Fruit fly (Drosophila melanogaster): Measurements from ENCODE around the gene Trmt61.

The Trmt61 gene

DNA sequence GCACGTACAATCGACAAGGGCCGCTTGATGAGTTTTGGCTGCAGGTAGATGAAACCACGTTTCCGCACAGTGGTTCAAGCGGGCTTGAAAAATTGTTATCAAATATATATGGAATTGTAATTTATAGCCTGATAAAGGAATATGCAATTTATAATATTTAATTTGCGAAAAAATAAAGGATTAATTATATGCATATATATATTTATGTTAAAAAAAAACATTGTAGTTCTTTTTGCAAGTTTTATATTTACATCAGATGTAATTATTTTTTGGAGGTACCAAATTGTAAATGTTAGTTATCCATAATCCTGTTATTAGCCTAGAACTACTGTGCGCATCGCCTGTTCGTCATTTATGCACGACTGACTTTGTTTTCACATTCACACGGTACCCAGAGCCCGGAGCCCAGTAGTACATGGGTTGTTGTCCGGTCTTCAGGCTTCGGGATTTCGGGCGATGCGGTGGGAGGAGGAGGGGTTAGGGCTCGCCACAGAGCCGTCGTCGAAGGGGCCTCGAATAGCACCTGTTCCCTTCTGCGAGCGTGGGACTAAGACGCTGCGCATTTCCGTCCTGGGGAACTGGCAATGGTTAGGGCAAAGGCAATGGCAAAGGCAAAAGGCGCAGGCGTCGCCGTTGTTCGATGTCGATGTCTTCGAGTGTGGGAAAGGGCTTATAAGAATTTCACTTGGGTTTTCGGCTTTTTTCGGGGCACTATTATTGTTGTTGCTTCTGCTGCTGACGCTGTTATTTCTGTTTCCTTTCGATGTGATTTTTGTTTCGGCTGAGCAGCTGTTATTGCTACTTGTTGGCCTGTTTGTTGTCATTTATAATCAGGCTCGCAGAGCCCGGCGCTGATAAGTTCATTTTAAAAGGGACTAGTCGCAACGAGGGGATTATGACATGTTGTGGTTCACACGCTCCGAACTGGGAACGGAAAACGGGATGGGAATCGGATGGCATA is 41.2 kb upstream of the Trmt61 start (continued):
- TF ChIP-seq Nf-YB (GFP tag; optimal IDR thresholded peaks at IDR 0.05) (peak; percentile 78), CG14441 (GFP tag; IDR thresholded peaks at IDR 0.05) (peak; percentile 52), CG7987 (GFP tag; optimal IDR thresholded peaks at IDR 0.05) (no peak), dmrt99B (tag; optimal IDR thresholded peaks at IDR 0.05) (peak; percentile 89), CG1792 (GFP tag; optimal IDR thresholded peaks at IDR 0.05) (no peak), CG11723 (GFP tag; optimal IDR thresholded peaks at IDR 0.05) (peak; percentile 74), CG4404 (GFP tag; IDR thresholded peaks at IDR 0.05) (peak; percentile 94), Ada2b (GFP tag; IDR thresholded peaks at IDR 0.05) (peak; percentile 44), CG2889 (GFP tag; IDR thresholded peaks at IDR 0.05) (no peak), C15 (GFP tag; IDR thresholded peaks at IDR 0.05) (no peak), Elba2 (GFP tag; optimal IDR thresholded peaks at IDR 0.05) (peak; percentile 20), crol (GFP tag; IDR thresholded peaks at IDR 0.05) (peak; percentile 94), CG2712 (tag; optimal IDR thresholded peaks at IDR 0.05) (peak; percentile 97), Ets65A (GFP tag) (peak; percentile 65), Meics (GFP tag; optimal IDR thresholded peaks at IDR 0.05) (peak; percentile 46), h (optimal IDR thresholded peaks at IDR 0.05) (peak; percentile 38), vvl (GFP tag; IDR thresholded peaks at IDR 0.05) (0 out of 2 replicates have a peak, but pooled peaks have one; percentile 78), lola (GFP tag; optimal IDR thresholded peaks at IDR 0.05) (peak in 1 of 3 experiments; percentile 99), CG31365 (tag; optimal IDR thresholded peaks at IDR 0.05) (no peak), twi (tag; optimal IDR thresholded peaks at IDR 0.05) (peak; percentile 82), corto (GFP tag; optimal IDR thresholded peaks at IDR 0.05) (peak; percentile 66), CG11398 (GFP tag; optimal IDR thresholded peaks at IDR 0.05) (no peak), lab (GFP tag; optimal IDR thresholded peaks at IDR 0.05) (peak; percentile 25), CG8765 (GFP tag; IDR thresholded peaks at IDR 0.05) (peak; percentile 56; the same call in 1 of the 2 replicates), nau (GFP tag; optimal IDR thresholded peaks at IDR 0.05) (peak; percentile 55), CG17912 (GFP tag; optimal IDR thresholded peaks at IDR 0.05) (no peak), crc (GFP tag; optimal IDR thresholded peaks at IDR 0.05) (no peak), Taf1 (GFP tag; IDR thresholded peaks at IDR 0.05) (no peak), cato (GFP tag; optimal IDR thresholded peaks at IDR 0.05; ENCODE audit: borderline replicate concordance) (peak; percentile 75), CG3163 (GFP tag; optimal IDR thresholded peaks at IDR 0.05) (no peak), z (GFP tag; IDR thresholded peaks at IDR 0.05) (0 out of 3 replicates have a peak, but pooled peaks have one; percentile 4), zfh1 (GFP tag; IDR thresholded peaks at IDR 0.05) (peak; percentile 67), Asciz (GFP tag; optimal IDR thresholded peaks at IDR 0.05) (peak; percentile 81), CG10321 (GFP tag; IDR thresholded peaks at IDR 0.05) (peak; percentile 29; the same call in 1 of the 2 replicates), CG17359 (tag; optimal IDR thresholded peaks at IDR 0.05) (peak; percentile 78), Hr78 (GFP tag; optimal IDR thresholded peaks at IDR 0.05) (peak in 1 of 2 experiments; percentile 69), Doc3 (GFP tag; IDR thresholded peaks at IDR 0.05; ENCODE audit: partially characterized antibody) (no peak), CG7271 (tag; optimal IDR thresholded peaks at IDR 0.05) (peak; percentile 91), HHEX (GFP tag; optimal IDR thresholded peaks at IDR 0.05) (peak; percentile 59), CG12659 (GFP tag; optimal IDR thresholded peaks at IDR 0.05) (peak; percentile 69), NK7.1 (GFP tag; optimal IDR thresholded peaks at IDR 0.05) (no peak), H2.0 (GFP tag; IDR thresholded peaks at IDR 0.05) (peak; percentile 35; the same call in 1 of the 2 replicates), CG7357 (GFP tag; IDR thresholded peaks at IDR 0.05) (0 out of 3 replicates have a peak, but pooled peaks have one; percentile 55), Spps (tag; optimal IDR thresholded peaks at IDR 0.05) (peak; percentile 91), D19A (tag; optimal IDR thresholded peaks at IDR 0.05) (peak; percentile 88), tap (tag; optimal IDR thresholded peaks at IDR 0.05) (peak; percentile 66), CG8089 (GFP tag; optimal IDR thresholded peaks at IDR 0.05) (no peak), ci (GFP tag; IDR thresholded peaks at IDR 0.05) (peak; percentile 52; the same call in 1 of the 3 replicates)
